Fruit fly (Drosophila melanogaster): ENCODE data around the gene Pka-C2.

Pka-C2 gene

DNA sequence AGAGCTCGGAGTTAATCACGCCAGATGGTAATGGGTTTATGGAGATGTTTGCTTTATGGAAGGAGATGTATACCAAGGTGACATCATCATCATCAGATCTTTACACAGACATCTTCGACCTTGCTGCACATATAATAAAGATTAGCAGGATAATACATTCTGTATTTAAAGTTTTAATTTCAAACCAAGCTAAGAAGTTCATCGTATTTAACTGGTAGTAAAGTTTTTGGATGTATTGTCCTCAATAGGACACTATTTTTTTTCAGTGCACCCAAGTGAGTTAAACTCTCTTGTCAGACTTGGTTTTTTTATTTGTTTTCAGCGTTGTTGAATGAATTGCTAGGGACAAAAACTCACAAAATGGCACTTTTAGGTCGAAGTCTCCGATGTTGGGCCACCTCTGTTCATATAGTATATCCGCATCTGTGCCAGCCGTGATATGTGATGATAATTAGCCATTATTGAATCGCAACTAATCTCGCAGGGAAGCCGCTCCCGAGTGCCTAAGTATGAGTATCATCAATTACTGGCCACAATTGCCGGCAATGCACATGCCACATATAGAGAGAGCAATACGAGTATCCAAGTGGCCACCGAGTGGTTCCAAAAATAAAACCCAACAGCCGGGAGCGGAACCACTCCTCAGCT, 24.4 kb upstream of the Pka-C2 start:
- TF ChIP-seq Dll (optimal IDR thresholded peaks at IDR 0.05), result no peak
- no peak for TF ChIP-seq CG8478 (optimal IDR thresholded peaks at IDR 0.05)
- no peak for TF ChIP-seq pan (optimal IDR thresholded peaks at IDR 0.05)
- no peak for TF ChIP-seq EcR (GFP tag; optimal IDR thresholded peaks at IDR 0.05)
- TF ChIP-seq psq (optimal IDR thresholded peaks at IDR 0.05), result no peak
- no peak for TF ChIP-seq usp (GFP tag; optimal IDR thresholded peaks at IDR 0.05)

DNA sequence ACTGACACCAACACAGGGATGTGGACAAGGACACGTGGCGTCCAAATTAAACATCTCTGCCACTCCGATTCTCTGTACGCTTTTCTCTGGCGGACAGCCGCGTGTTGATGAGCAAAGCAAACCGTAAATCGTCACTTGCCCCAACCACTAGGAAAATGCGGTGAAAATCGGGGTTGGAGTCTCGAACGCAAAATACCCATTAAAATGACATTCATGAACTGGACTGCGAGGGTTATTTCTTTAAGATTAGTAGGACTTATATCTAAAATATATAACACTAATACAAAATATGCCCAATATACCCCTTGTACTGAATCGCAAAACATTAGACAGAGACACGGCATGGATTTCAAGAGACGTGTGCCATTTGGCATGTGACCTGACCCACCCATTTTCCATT, 21.5 kb upstream of the Pka-C2 start:
- TF ChIP-seq usp (GFP tag; optimal IDR thresholded peaks at IDR 0.05) (no peak), pan (optimal IDR thresholded peaks at IDR 0.05) (no peak), EcR (GFP tag; optimal IDR thresholded peaks at IDR 0.05) (no peak), psq (optimal IDR thresholded peaks at IDR 0.05) (no peak), CG8478 (optimal IDR thresholded peaks at IDR 0.05) (no peak), Dll (optimal IDR thresholded peaks at IDR 0.05) (no peak)

DNA sequence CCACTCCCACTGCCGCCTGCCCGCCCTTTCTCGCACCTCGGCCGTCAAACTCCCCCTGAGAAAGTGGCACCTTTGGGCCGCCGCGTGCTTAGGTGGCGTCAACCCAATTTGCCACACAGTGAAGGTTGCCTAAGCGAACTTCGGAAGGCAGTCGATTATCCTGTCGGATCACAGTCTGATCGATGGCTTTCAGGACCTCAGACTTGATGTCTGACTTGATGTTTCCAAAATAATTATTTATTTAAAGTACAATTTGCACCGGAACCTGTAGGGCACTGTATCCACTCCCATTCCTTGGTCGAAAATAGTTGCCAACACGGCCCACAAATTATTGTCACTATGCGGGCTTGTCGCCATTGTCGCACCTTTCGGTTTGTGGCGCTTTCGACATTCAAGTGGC, 17.5 kb upstream of the Pka-C2 start:
- TF ChIP-seq usp (GFP tag; optimal IDR thresholded peaks at IDR 0.05) (no peak), CG8478 (optimal IDR thresholded peaks at IDR 0.05) (no peak), pan (optimal IDR thresholded peaks at IDR 0.05) (no peak), psq (optimal IDR thresholded peaks at IDR 0.05) (no peak), Dll (optimal IDR thresholded peaks at IDR 0.05) (no peak), EcR (GFP tag; optimal IDR thresholded peaks at IDR 0.05) (no peak)

DNA sequence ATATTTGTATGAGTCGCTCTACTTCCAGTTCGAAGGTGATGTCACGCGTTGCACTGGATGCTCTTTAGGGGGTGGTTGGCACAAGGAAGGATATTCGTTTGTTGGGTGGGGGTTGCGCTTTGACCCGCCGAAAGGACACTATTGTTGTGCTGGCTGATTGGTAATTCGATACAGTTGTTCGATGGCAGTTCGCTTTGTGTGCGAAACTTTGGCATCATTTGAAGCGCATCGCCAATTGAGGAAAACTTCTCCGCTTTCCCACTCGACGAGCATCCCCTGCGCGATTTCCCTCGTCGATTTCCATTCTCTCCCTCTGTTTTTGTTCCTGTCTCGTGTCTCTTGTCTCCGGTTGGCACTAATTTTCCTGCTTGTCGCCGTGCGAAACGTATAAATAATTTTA, 13.5 kb upstream of the Pka-C2 start:
- TF ChIP-seq EcR (GFP tag; optimal IDR thresholded peaks at IDR 0.05) (no peak), pan (optimal IDR thresholded peaks at IDR 0.05) (no peak), usp (GFP tag; optimal IDR thresholded peaks at IDR 0.05) (no peak), psq (optimal IDR thresholded peaks at IDR 0.05) (no peak), CG8478 (optimal IDR thresholded peaks at IDR 0.05) (no peak), Dll (optimal IDR thresholded peaks at IDR 0.05) (no peak)

DNA sequence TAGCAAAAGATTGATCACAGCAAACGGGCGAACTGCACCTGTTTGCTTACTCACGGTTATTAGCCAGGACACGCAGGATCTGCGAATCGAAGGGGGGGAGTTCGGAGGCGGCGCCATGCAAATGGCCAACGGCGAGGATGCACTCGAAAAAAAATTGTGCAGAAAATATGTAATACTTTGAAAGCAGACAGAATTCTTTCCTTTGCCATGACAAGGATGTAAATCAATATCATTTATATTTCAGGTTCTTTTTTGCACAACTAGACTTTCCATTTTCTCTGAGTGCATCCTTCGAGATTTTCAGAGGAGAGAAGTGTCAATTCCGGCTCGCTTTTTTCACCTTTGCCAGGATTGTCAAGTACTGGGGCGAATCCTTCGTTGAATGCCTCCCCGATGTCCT, 12.3 kb upstream of the Pka-C2 start:
- no peak for TF ChIP-seq CG8478 (optimal IDR thresholded peaks at IDR 0.05)
- TF ChIP-seq pan (optimal IDR thresholded peaks at IDR 0.05), result no peak
- no peak for TF ChIP-seq psq (optimal IDR thresholded peaks at IDR 0.05)
- TF ChIP-seq usp (GFP tag; optimal IDR thresholded peaks at IDR 0.05), result no peak
- TF ChIP-seq EcR (GFP tag; optimal IDR thresholded peaks at IDR 0.05), result no peak
- no peak for TF ChIP-seq Dll (optimal IDR thresholded peaks at IDR 0.05)

DNA sequence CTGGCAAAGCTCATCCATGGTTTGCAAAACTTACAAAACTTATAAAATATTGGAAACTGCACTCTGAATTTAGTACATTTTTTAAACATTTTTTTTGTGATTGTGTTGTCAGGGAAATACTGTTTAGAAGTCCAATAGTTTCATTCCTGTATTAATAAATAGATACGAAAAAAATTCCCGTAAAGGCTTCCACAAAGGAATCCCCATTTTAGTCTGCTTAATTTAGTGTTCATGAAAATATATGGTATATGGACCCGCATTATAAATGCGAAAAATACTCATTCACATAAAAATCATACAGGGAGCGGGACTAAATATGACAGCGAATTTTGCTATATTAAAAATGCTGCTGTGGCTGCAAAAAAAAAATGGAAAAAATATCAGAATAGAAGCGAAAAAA, 9.1 kb upstream of the Pka-C2 start, which contains the start of gene CG31010:
Gene CG31010, minus strand, starts transcription at position 101 of the 400 bp plus-strand sequence.
- TF ChIP-seq CG8478 (optimal IDR thresholded peaks at IDR 0.05), result no peak
- no peak for TF ChIP-seq Dll (optimal IDR thresholded peaks at IDR 0.05)
- TF ChIP-seq EcR (GFP tag; optimal IDR thresholded peaks at IDR 0.05), result no peak
- no peak for TF ChIP-seq psq (optimal IDR thresholded peaks at IDR 0.05)
- no peak for TF ChIP-seq usp (GFP tag; optimal IDR thresholded peaks at IDR 0.05)
- no peak for TF ChIP-seq pan (optimal IDR thresholded peaks at IDR 0.05)

DNA sequence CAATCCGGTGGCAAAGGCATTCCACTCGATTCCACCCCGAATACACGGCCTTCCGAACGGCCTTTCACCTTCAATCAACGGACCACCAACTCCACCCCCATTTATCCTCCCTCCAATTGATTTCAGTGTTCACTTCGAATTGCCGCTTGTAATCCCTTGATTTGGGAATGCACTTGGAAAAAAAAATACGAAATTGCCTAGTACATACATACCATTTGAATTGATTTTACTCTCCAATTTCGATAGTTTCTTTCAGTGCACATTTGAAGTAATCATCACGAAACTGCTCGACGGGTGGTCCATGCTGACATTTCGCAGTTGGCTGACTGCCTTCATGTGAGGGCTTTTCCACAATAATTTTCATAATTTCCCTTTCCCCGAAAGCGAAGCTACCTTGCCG, 2.2 kb upstream of the Pka-C2 start:
- TF ChIP-seq psq (optimal IDR thresholded peaks at IDR 0.05) (no peak), EcR (GFP tag; optimal IDR thresholded peaks at IDR 0.05) (no peak), pan (optimal IDR thresholded peaks at IDR 0.05) (no peak), CG8478 (optimal IDR thresholded peaks at IDR 0.05) (no peak), Dll (optimal IDR thresholded peaks at IDR 0.05) (no peak)

DNA sequence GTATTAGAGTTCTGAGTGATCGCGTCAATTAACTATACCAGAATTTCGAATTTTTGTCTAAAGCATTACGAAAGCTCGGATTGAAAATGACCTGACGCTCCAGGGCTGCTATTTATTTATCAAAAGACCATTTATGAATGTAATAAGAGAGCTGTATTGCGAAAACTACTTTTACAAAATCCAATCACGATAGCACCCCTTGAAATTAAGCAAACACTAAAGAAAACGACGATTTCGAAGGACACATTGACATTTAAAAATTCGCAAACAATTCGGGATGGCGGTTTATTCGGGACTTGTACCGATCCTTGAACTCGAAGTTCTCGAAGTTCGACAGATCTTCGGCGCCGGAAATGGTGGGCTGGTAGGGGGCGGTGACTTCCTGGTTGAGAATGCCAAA, 1.5 kb downstream of the Pka-C2 start, which contains the start of gene CG12069:
Gene CG12069, minus strand, starts transcription at position 101 of the 400 bp plus-strand sequence.
- TF ChIP-seq usp (GFP tag; optimal IDR thresholded peaks at IDR 0.05) (no peak), CG8478 (optimal IDR thresholded peaks at IDR 0.05) (no peak), EcR (GFP tag; optimal IDR thresholded peaks at IDR 0.05) (no peak), Dll (optimal IDR thresholded peaks at IDR 0.05) (no peak), pan (optimal IDR thresholded peaks at IDR 0.05) (no peak), psq (optimal IDR thresholded peaks at IDR 0.05) (no peak)

DNA sequence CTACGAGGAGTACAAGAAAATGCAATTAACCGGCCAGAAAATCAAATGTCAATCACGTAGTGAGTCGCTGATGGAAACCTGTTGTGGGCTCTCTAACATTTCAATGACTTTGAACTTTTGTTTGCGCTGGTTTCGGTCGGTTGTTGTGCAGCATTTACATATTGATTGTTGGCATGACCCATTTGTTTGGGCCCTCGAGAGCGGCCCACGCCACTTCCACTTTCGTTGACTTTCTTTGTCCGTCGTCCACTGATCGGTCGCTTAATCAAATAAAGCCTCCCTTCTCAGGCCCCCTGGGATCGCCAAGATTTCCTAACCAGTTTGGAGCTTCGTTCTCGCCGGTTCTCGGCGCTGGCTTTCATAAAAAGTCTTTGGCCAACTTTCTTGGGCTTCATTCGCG, 6.7 kb downstream of the Pka-C2 start, which contains the start of gene Spn100A:
Gene Spn100A, plus strand, starts transcription at position 392 of the 400 bp plus-strand sequence.
- TF ChIP-seq EcR (GFP tag; optimal IDR thresholded peaks at IDR 0.05) (peak in 1 of 2 experiments; percentile 24), psq (optimal IDR thresholded peaks at IDR 0.05) (no peak)

DNA sequence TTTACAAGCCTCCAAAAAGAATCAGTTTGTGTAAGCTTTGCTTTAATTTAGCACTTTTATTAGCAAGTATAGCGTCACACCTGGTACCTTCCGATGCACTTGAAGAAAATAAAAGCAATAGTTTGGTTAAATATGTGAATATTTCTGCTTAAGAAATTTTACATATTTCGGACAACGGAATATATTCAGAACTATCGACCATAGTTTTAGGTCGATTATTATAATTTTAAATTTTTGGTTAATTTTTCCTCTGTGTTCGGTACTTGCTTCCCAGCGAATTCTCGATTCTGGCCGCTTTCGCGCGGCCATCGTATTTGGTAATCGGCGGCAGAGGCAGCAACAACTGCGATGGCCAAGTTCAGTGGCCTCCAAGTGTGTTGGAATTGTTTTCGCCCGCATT, 7.3 kb downstream of the Pka-C2 start:
- TF ChIP-seq Dll (optimal IDR thresholded peaks at IDR 0.05), result no peak
- no peak for TF ChIP-seq pan (optimal IDR thresholded peaks at IDR 0.05)
- TF ChIP-seq CG8478 (optimal IDR thresholded peaks at IDR 0.05), result no peak
- no peak for TF ChIP-seq usp (GFP tag; optimal IDR thresholded peaks at IDR 0.05)
- no peak for TF ChIP-seq psq (optimal IDR thresholded peaks at IDR 0.05)
- no peak for TF ChIP-seq EcR (GFP tag; optimal IDR thresholded peaks at IDR 0.05)

DNA sequence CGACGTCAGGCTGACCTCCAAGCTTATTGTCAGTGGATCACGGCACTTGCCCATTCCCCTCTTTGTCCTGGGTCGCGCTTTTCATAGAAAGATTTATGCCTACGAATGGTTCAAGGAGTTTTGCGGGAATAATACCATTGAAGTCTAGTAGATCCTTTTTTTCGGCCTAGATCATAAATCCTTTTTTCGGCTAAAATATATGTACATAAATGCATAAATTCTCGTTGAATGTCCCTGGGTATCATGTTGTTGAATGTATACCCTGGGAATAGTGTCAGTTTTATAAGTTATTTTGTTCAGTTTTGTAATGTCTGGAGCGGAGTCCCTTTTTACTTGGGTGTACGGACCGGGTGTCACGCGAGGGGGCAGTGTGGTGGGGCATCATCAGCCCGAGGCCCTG, 47.3 kb downstream of the Pka-C2 start, which contains the start of gene CG34433:
Gene CG34433, plus strand, starts transcription at position 301 of the 400 bp plus-strand sequence.
- TF ChIP-seq psq (optimal IDR thresholded peaks at IDR 0.05) (no peak), CG8478 (optimal IDR thresholded peaks at IDR 0.05) (no peak), pan (optimal IDR thresholded peaks at IDR 0.05) (no peak), usp (GFP tag; optimal IDR thresholded peaks at IDR 0.05) (no peak)

DNA sequence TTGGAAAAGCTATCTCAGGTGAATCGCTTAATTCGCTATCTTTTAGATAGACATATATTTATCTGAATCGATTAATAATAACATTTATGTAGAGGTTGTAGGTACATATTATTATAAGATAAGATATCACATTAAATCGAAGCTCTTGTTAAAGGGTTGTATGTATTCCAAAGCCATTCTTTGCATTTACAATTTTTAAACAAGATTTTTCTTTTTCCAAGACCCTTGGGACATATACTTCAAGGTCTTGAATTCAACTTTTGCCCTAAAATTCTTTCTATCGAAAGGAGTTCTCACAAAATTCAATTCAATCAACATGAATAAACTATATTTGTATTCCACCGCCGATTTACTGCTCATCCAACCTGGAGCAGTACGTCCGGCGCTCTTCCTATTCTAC, 48.1 kb downstream of the Pka-C2 start, which contains the start of gene CG34432:
Gene CG34432, plus strand, starts transcription at position 301 of the 400 bp plus-strand sequence.
- TF ChIP-seq EcR (GFP tag; optimal IDR thresholded peaks at IDR 0.05) (no peak), CG8478 (optimal IDR thresholded peaks at IDR 0.05) (no peak), pan (optimal IDR thresholded peaks at IDR 0.05) (no peak), Dll (optimal IDR thresholded peaks at IDR 0.05) (no peak), psq (optimal IDR thresholded peaks at IDR 0.05) (no peak)

DNA sequence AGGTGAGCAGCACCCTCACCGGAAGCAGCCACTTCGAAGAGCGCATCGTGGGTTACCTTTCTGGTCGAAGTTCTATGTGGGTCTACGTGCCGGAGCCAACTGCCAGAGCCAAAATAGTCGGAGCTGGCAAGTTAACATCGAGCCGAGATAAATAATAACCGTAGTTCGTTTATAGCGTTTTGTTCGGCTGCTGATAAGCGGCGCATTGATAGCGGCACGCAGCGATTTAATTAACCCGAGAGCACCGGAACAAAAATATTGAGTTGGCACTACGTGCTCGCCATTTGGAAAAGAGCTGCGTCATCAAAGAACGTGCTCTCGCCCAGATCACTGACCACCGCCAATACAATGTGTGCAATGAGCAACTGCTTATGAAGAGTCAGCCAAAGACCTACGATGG, 48.5 kb downstream of the Pka-C2 start, which contains the start of gene PH4alphaPV:
Gene PH4alphaPV, minus strand, starts transcription at position 101 of the 400 bp plus-strand sequence.
- TF ChIP-seq CG8478 (optimal IDR thresholded peaks at IDR 0.05) (no peak), pan (optimal IDR thresholded peaks at IDR 0.05) (no peak), EcR (GFP tag; optimal IDR thresholded peaks at IDR 0.05) (no peak), Dll (optimal IDR thresholded peaks at IDR 0.05) (no peak), psq (optimal IDR thresholded peaks at IDR 0.05) (no peak), usp (GFP tag; optimal IDR thresholded peaks at IDR 0.05) (no peak)

Data from whole organism.